Worm (Caenorhabditis elegans) whole organism, L3 larva: ENCODE measurements around the gene T26C12.2.
"Not testable (repeated sequence)": the region's sequence is repeated elsewhere in the genome, so short reads cannot be mapped to it uniquely, and the experiment has no call there.

Experiments
- R02D3.7 ChIP-seq: fragments of 150-350 bp; optimal IDR thresholded peaks from 2 replicates; lab custom pipeline; 2014; ENCODE audit warnings: missing biosample characterization, missing genetic modification characterization
- ZK546.5 ChIP-seq: sonication (generic microtip); optimal IDR thresholded peaks from 2 replicates; lab custom pipeline; 2017; ENCODE audit warnings: missing biosample characterization, missing genetic modification characterization
- aly-2 ChIP-seq: fragments of 150-350 bp; optimal IDR thresholded peaks from 2 replicates; lab custom pipeline; 2014; ENCODE audit warnings: missing biosample characterization, missing genetic modification characterization
- ceh-16 ChIP-seq: sonication (generic microtip); optimal IDR thresholded peaks from 2 replicates; lab custom pipeline; 2017; ENCODE audit warnings: missing biosample characterization, missing genetic modification characterization
- daf-12 ChIP-seq: fragments of 150-350 bp; optimal IDR thresholded peaks from 2 replicates; lab custom pipeline; 2014; ENCODE audit warnings: missing biosample characterization, missing genetic modification reagents, missing genetic modification characterization
- egl-27 ChIP-seq: sonication (generic microtip); optimal IDR thresholded peaks from 4 replicates; lab custom pipeline; 2017; ENCODE audit warnings: missing biosample characterization, missing genetic modification reagents, missing genetic modification characterization
- egl-5 ChIP-seq: fragments of 150-350 bp; optimal IDR thresholded peaks from 2 replicates; lab custom pipeline; 2017; ENCODE audit warnings: missing biosample characterization, missing genetic modification reagents, missing genetic modification characterization, inconsistent platforms
- elt-3 ChIP-seq, 3 experiments: fragments of 150-350 bp in 1 of 3; sonication (generic microtip) in 2 of 3; optimal IDR thresholded peaks; 2 replicates in 2 of 3; 4 replicates in 1 of 3; lab custom pipeline; 2014 to 2017; ENCODE audit warnings: missing biosample characterization in 3 of 3, missing genetic modification characterization in 3 of 3
- eor-1 ChIP-seq, 2 experiments: fragments of 150-350 bp; optimal IDR thresholded peaks; 2 replicates each; lab custom pipeline; 2014 to 2018; ENCODE audit warnings: missing biosample characterization in 2 of 2, missing genetic modification characterization in 2 of 2
- fkh-2 ChIP-seq: fragments of 150-350 bp; optimal IDR thresholded peaks from 2 replicates; lab custom pipeline; 2014; ENCODE audit warnings: missing biosample characterization, missing genetic modification reagents, missing genetic modification characterization
- fos-1 ChIP-seq: fragments of 150-350 bp; optimal IDR thresholded peaks from 2 replicates; lab custom pipeline; 2014; ENCODE audit warnings: missing biosample characterization, missing genetic modification characterization
- jun-1 ChIP-seq: fragments of 150-350 bp; optimal IDR thresholded peaks from 2 replicates; lab custom pipeline; 2014; ENCODE audit warnings: missing biosample characterization, missing genetic modification reagents, missing genetic modification characterization
- lin-15B ChIP-seq: fragments of 150-350 bp; optimal IDR thresholded peaks from 2 replicates; lab custom pipeline; 2014; ENCODE audit warnings: missing biosample characterization, missing genetic modification characterization
- lsy-12 ChIP-seq: sonication (generic microtip); optimal IDR thresholded peaks from 2 replicates; lab custom pipeline; 2016; ENCODE audit warnings: mild to moderate bottlenecking, missing genetic modification characterization, missing compliant biosample characterization
- mml-1 ChIP-seq: fragments of 150-350 bp; sonication (generic microtip); optimal IDR thresholded peaks from 3 replicates; lab custom pipeline; 2014; ENCODE audit warnings: missing biosample characterization, missing genetic modification characterization
- nhr-11 ChIP-seq: fragments of 150-350 bp; optimal IDR thresholded peaks from 2 replicates; lab custom pipeline; 2014; ENCODE audit warnings: missing biosample characterization, missing genetic modification characterization
- nhr-12 ChIP-seq: fragments of 150-350 bp; optimal IDR thresholded peaks from 2 replicates; lab custom pipeline; 2014; ENCODE audit warnings: missing biosample characterization, missing genetic modification characterization
- nhr-237 ChIP-seq: fragments of 150-350 bp; optimal IDR thresholded peaks from 2 replicates; lab custom pipeline; 2014; ENCODE audit warnings: missing biosample characterization, missing genetic modification characterization
- nhr-25 ChIP-seq: sonication (generic microtip); optimal IDR thresholded peaks from 2 replicates; lab custom pipeline; 2017; ENCODE audit warnings: missing biosample characterization, missing genetic modification characterization
- nhr-43 ChIP-seq: sonication (generic microtip); optimal IDR thresholded peaks from 2 replicates; lab custom pipeline; 2016; ENCODE audit warnings: mild to moderate bottlenecking, missing genetic modification characterization, missing compliant biosample characterization; ENCODE audit not compliant: poor library complexity, severe bottlenecking
- nhr-76 ChIP-seq: fragments of 150-350 bp; sonication (generic microtip); optimal IDR thresholded peaks from 5 replicates; lab custom pipeline; 2014; ENCODE audit warnings: missing biosample characterization, missing genetic modification characterization
- pha-4 ChIP-seq: fragments of 150-350 bp; optimal IDR thresholded peaks from 2 replicates; lab custom pipeline; 2014; ENCODE audit warnings: missing biosample characterization, missing genetic modification reagents, missing genetic modification characterization
- pqm-1 ChIP-seq: fragments of 150-350 bp; optimal IDR thresholded peaks from 2 replicates; lab custom pipeline; 2017; ENCODE audit warnings: missing biosample characterization, missing genetic modification characterization, inconsistent platforms
- snpc-4 ChIP-seq: fragments of 150-350 bp; optimal IDR thresholded peaks from 2 replicates; lab custom pipeline; 2014; ENCODE audit warnings: missing biosample characterization, missing genetic modification characterization
- ztf-4 ChIP-seq: fragments of 150-350 bp; optimal IDR thresholded peaks from 2 replicates; lab custom pipeline; 2014; ENCODE audit warnings: missing biosample characterization, missing genetic modification characterization

T26C12.2 gene

DNA sequence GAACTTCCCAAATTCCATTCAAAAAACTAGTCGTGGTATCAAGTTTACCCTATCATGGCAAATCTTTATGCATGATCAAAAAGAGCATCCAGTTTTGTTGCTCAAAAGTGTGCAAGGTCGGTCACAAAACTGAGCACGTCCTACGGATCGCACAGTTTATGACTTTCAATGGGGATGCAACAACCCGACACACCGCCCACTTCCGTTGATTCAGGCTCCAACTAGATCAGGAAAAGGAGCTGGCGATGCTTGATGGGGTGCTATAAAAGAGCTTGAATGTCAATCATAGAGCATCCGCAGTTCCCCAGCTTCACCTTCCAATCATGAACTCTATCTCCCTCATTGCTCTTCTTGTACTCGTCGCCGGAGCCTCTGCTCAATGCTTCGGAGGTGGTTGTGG is 40.0 kb upstream of the T26C12.2 start, which contains the start of gene W08E12.2:
Gene W08E12.2 (plus strand): TSS at position 301 of the 400 bp plus-strand sequence.
- TF ChIP-seq nhr-237 (no peak), nhr-12 (no peak), aly-2 (tag; lab: Kevin White, UChicago) (no peak), snpc-4 (no peak), ceh-16 (tag; lab: Kevin White, UChicago) (no peak), lin-15B (tag; lab: Kevin White, UChicago) (no peak), jun-1 (tag; lab: Kevin White, UChicago) (no peak)

DNA sequence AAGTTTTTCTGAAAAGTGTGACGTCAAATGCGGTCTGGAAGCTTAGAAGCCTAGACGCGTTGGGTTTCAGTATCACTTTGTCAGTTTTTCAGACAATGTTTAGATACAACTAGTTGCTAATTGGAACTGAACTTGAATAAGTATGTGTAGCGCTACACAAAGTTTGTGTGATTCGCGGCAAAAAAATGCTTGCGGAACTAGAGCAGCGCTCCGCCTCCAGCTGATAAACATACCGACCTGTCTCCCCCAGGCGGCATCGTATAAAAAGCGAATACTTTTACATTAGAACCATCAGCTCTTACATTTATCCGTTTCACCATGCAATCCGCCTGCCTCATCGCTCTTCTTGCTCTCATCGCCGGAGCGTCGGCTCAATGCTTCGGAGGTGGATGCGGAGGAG is 38.1 kb upstream of the T26C12.2 start, which contains the start of gene idpp-12:
Gene idpp-12 (plus strand): TSS at position 301 of the 400 bp plus-strand sequence.
- TF ChIP-seq ceh-16, pqm-1, egl-27 (tag; lab: Kevin White, UChicago): not testable (repeated sequence)

DNA sequence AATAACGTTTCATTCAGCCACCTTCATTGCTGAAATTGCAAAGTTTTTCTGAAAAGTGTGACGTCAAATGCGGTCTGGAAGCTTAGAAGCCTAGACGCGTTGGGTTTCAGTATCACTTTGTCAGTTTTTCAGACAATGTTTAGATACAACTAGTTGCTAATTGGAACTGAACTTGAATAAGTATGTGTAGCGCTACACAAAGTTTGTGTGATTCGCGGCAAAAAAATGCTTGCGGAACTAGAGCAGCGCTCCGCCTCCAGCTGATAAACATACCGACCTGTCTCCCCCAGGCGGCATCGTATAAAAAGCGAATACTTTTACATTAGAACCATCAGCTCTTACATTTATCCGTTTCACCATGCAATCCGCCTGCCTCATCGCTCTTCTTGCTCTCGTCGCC is 36.5 kb upstream of the T26C12.2 start, which contains the start of gene W08E12.4:
Gene W08E12.4 (plus strand): TSS at position 301 of the 400 bp plus-strand sequence.
- not testable (repeated sequence) for TF ChIP-seq mml-1, nhr-43, pqm-1 (tag; lab: Kevin White, UChicago)
- TF ChIP-seq, all 47 proteins: peak for 0; not testable (repeated sequence) for 47

DNA sequence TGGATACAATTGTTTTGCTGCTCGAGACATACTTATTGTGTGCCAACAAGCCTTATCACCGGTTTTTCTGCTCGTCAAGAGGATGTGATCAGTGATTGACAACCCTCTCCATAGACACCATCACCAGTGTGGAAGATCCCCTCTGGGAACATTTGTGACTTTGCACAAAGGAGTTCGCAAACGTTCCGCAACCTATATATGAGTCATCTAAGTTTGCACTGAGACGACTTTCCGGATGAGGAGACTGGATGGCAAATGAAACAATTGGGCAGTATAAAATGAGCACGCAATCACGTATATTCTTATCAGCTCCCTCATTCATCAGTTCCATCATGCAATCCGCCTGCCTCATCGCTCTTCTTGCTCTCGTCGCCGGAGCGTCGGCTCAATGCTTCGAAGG is 34.9 kb upstream of the T26C12.2 start, which contains the start of gene W08E12.5:
Gene W08E12.5 (plus strand): TSS at position 301 of the 400 bp plus-strand sequence.
- TF ChIP-seq fos-1 (tag; lab: Kevin White, UChicago) (no peak), ZK546.5 (tag; lab: Kevin White, UChicago) (no peak), nhr-25 (no peak), pha-4 (no peak), fkh-2 (tag; lab: Kevin White, UChicago) (no peak), elt-3 (tag; optimal IDR thresholded peaks at IDR 0.05; lab: Kevin White, UChicago) (no peak), pqm-1 (tag; lab: Kevin White, UChicago) (no peak)
- TF ChIP-seq, all 47 proteins: peak for 0

DNA sequence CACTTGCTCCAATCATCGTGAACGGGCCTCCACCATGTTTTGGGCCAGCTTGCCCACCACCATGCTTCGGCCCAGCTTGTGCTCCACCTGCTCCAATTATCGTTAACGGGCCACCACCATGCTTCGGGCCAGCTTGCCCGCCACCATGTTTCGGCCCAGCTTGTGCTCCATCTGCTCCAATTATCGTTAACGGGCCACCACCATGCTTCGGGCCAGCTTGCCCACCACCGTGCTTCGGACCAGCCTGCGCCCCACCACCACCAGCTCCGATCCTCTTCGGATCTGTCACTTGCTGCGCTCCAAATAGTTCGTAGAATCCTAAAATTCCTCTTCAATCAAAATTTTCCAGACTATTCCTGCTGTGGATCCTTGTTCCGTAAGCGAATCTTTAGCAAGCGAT is 33.7 kb upstream of the T26C12.2 start:
- TF ChIP-seq pha-4 (no peak), jun-1 (tag; lab: Kevin White, UChicago) (no peak), lin-15B (tag; lab: Kevin White, UChicago) (no peak)

DNA sequence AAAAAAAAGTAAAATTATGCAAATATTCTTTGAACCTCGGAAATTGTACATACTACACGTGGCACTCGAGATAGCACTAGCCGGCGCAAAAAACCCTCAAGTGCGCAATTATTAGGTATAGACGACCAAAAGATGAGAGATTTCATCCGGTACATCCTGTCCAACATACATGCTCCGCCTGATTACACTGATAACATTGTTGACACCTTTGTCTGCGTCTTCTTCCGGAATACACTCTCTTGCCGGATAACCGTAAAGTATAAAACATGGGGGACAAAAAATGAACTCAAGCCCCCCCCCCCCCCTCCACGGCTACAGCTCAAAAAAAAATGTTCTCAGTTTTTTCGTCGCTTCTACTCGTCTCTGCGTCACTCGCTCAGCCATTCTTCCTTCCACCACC is 32.7 kb upstream of the T26C12.2 start, which contains the start of gene W08E12.6:
Gene W08E12.6 (plus strand): TSS at position 301 of the 400 bp plus-strand sequence.
- TF ChIP-seq eor-1 (tag; optimal IDR thresholded peaks at IDR 0.05; lab: Kevin White, UChicago) (no peak), lsy-12 (tag; lab: Kevin White, UChicago) (no peak), daf-12 (no peak), nhr-11 (no peak), nhr-76 (no peak), elt-3 (tag; optimal IDR thresholded peaks at IDR 0.05; lab: Kevin White, UChicago) (no peak), nhr-25 (no peak), ztf-4 (tag; lab: Kevin White, UChicago) (no peak), egl-5 (tag; lab: Kevin White, UChicago) (no peak), mml-1 (tag; lab: Kevin White, UChicago) (no peak)

DNA sequence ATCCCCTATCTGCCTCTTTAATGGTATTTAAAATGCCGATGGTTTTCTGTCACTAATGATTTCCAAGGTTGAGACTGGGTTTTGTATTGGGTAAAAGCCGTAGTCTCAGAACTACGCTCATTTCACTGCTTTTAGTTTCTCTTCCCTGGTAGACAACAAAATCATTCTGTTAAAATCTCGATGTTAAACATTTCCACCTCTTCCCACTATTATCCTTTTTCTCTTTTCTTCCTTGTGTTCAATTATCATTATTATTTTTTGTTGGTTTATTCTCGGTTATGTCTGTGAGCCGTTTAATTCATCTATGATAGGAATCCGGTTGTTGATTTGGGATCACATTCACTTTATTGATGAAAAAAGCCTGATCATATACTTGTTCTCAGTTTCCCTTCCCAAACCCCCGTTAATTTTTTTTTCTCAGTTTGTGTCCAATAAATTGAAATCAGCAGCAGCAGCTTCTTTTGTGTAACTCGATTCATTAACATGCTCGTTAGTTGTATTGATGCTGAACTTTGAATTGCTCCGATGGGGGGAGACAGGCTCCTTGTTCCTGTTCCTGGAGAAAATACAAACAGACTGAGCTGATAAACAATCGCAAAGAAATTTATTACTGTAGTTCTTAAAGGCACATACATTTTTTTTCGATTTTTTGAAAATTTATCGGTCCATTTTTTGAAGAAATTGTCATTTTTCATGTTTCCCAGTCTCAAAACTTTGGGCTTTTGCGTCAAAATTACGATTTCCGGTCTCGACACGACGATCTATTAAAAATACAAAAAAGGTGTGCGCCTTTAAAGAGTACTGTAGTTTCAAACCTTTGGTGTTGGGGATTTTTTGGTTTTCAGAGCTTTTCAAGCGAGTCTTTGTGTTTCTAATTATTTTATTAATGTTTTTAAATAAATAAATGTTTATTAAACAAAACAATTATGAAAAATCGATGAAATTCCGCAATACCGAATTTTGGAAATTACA is 31.3 kb upstream of the T26C12.2 start:
- no peak for TF ChIP-seq daf-12
- no peak for TF ChIP-seq R02D3.7 (tag; lab: Kevin White, UChicago)
- no peak for TF ChIP-seq ceh-16 (tag; lab: Kevin White, UChicago)
